Worm (Caenorhabditis elegans): Measurements from ENCODE around the gene lips-5.

- TF ChIP-seq dao-5 (tag; optimal IDR thresholded peaks at IDR 0.05) = no peak
- no peak for TF ChIP-seq him-1 (tag; optimal IDR thresholded peaks at IDR 0.05)
These were observed 30.5 kb upstream of the lips-5 start, which contains the start of gene H01G02.1 for ce11 chrIV:11804053-11804452.

Measured in whole organism, L4/young adult.